Fruit fly (Drosophila melanogaster): ENCODE data around the gene glu.

- no peak for TF ChIP-seq CG32264 (GFP tag; optimal IDR thresholded peaks at IDR 0.05)
- no peak for TF ChIP-seq N (GFP tag; optimal IDR thresholded peaks at IDR 0.05)
- no peak for TF ChIP-seq fru (GFP tag; optimal IDR thresholded peaks at IDR 0.05)
- TF ChIP-seq HLH106 (tag; optimal IDR thresholded peaks at IDR 0.05), result no peak
- TF ChIP-seq pan (optimal IDR thresholded peaks at IDR 0.05), result no peak
These were observed 28.0 kb upstream of the glu start, which contains the start of gene Mhc for dm6 chr2L:16766070-16766752.
